Worm (Caenorhabditis elegans): ENCODE results near the gene plst-1.

The plst-1 gene

ce11 chrIV:1278945-1279344, 10.5 kb upstream of the plst-1 start:
- no peak for TF ChIP-seq snpc-3.4 (tag; optimal IDR thresholded peaks at IDR 0.05)
- TF ChIP-seq egrh-3 (GFP tag; IDR thresholded peaks at IDR 0.05), result no peak
- TF ChIP-seq him-1 (tag; optimal IDR thresholded peaks at IDR 0.05), result no peak
- no peak for TF ChIP-seq ccch-3 (GFP tag; optimal IDR thresholded peaks at IDR 0.05)
- no peak for TF ChIP-seq F37B4.10 (GFP tag; IDR thresholded peaks at IDR 0.05)
- no peak for TF ChIP-seq somi-1 (GFP tag; optimal IDR thresholded peaks at IDR 0.05)
- TF ChIP-seq ekl-4 (GFP tag; IDR thresholded peaks at IDR 0.05), result no peak
- TF ChIP-seq ztf-3 (GFP tag; optimal IDR thresholded peaks at IDR 0.05), result no peak
- TF ChIP-seq sdz-38 (tag; optimal IDR thresholded peaks at IDR 0.05), result no peak
- TF ChIP-seq nhr-179 (tag; optimal IDR thresholded peaks at IDR 0.05), result no peak
- no peak for TF ChIP-seq zfh-2 (GFP tag; conservative IDR thresholded peaks at IDR 0.05)
- no peak for TF ChIP-seq T07F8.4 (tag; optimal IDR thresholded peaks at IDR 0.05)
- no peak for TF ChIP-seq ztf-28 (GFP tag; IDR thresholded peaks at IDR 0.05)

ce11 chrIV:1284877-1285276, 4.5 kb upstream of the plst-1 start:
- TF ChIP-seq nhr-80 (tag; optimal IDR thresholded peaks at IDR 0.05), result peak; percentile 23
- no peak for TF ChIP-seq zfh-2 (GFP tag; conservative IDR thresholded peaks at IDR 0.05)
- TF ChIP-seq F49E8.2 (tag; optimal IDR thresholded peaks at IDR 0.05; ENCODE audit: insufficient read depth), result no peak
- no peak for TF ChIP-seq efl-1 (GFP tag; optimal IDR thresholded peaks at IDR 0.05)

- TF ChIP-seq hmg-1.2 (GFP tag; IDR thresholded peaks at IDR 0.05) (peak; percentile 70; the same call in 1 of the 2 replicates), F55B11.4 (tag; optimal IDR thresholded peaks at IDR 0.05; ENCODE audit: borderline replicate concordance, insufficient read depth) (no peak)
Observed at ce11 chrIV:1286549-1286948, 2.9 kb upstream of the plst-1 start.

- TF ChIP-seq tbx-9 (tag; optimal IDR thresholded peaks at IDR 0.05; ENCODE audit: borderline replicate concordance) (no peak), zfh-2 (GFP tag; conservative IDR thresholded peaks at IDR 0.05) (peak; percentile 67), egl-18 (GFP tag; IDR thresholded peaks at IDR 0.05) (no peak)
Observed at ce11 chrIV:1298984-1299383, 9.6 kb downstream of the plst-1 start.

ce11 chrIV:1309600-1310207, 20.3 kb downstream of the plst-1 start, which contains the start of the genes ddx-46 and F53H1.4:
TSS of gene ddx-46 (minus strand) at chrIV:1309650.
TSS of gene F53H1.4 (plus strand) at chrIV:1310166.
- no peak for TF ChIP-seq C17E4.6 (GFP tag; IDR thresholded peaks at IDR 0.05)
- 0 out of 2 replicates have a peak, but pooled peaks have one; percentile 38 for TF ChIP-seq madf-6 (GFP tag; IDR thresholded peaks at IDR 0.05)
- TF ChIP-seq ceh-100 (GFP tag; IDR thresholded peaks at IDR 0.05), result no peak
- peak; percentile 77 for TF ChIP-seq mcd-1 (GFP tag; IDR thresholded peaks at IDR 0.05)
- TF ChIP-seq bed-2 (GFP tag; IDR thresholded peaks at IDR 0.05), result no peak
- peak; percentile 61 for TF ChIP-seq dpl-1 (GFP tag; optimal IDR thresholded peaks at IDR 0.05)
- TF ChIP-seq lsl-1 (GFP tag; optimal IDR thresholded peaks at IDR 0.05), result peak; percentile 3
- TF ChIP-seq sea-2 (GFP tag; IDR thresholded peaks at IDR 0.05), result no peak
- peak; percentile 16 for TF ChIP-seq attf-5 (GFP tag; optimal IDR thresholded peaks at IDR 0.05)
- no peak for TF ChIP-seq nhr-179 (tag; optimal IDR thresholded peaks at IDR 0.05)
- TF ChIP-seq ccch-3 (GFP tag; optimal IDR thresholded peaks at IDR 0.05), result no peak
- no peak for TF ChIP-seq B0261.1 (tag; optimal IDR thresholded peaks at IDR 0.05)
- TF ChIP-seq F10E7.11 (tag; optimal IDR thresholded peaks at IDR 0.05), result no peak
- peak in 1 of 3 experiments; percentile 65 for TF ChIP-seq lin-35 (GFP tag; optimal IDR thresholded peaks at IDR 0.05)
- no peak for TF ChIP-seq somi-1 (GFP tag; optimal IDR thresholded peaks at IDR 0.05)
- no peak for TF ChIP-seq hlh-26 (GFP tag; conservative IDR thresholded peaks at IDR 0.05)
- TF ChIP-seq lin-54 (GFP tag; optimal IDR thresholded peaks at IDR 0.05), result peak; percentile 74
- TF ChIP-seq fkh-3 (tag; optimal IDR thresholded peaks at IDR 0.05), result no peak
- TF ChIP-seq K12H6.12 (tag; optimal IDR thresholded peaks at IDR 0.05), result no peak
- peak; percentile 61 for TF ChIP-seq efl-1 (GFP tag; optimal IDR thresholded peaks at IDR 0.05)
- TF ChIP-seq cebp-2 (GFP tag; IDR thresholded peaks at IDR 0.05), result no peak
- no peak for TF ChIP-seq zim-3 (tag; optimal IDR thresholded peaks at IDR 0.05)
- no peak for TF ChIP-seq D2030.7 (GFP tag; IDR thresholded peaks at IDR 0.05)
- no peak for TF ChIP-seq atf-7 (tag; optimal IDR thresholded peaks at IDR 0.05)
- peak; percentile 99 for TF ChIP-seq attf-3 (GFP tag; conservative IDR thresholded peaks at IDR 0.05)
